Fruit fly (Drosophila melanogaster) whole organism, embryonic: ENCODE measurements around the gene CG17207.

Experiments used
- Atf-2 ChIP-seq: fragments of 200-800 bp; sonication (Bioruptor generic); optimal IDR thresholded peaks from 2 replicates; lab custom pipeline; 2016; ENCODE audit warnings: missing biosample characterization, missing genetic modification characterization
- CG10431 ChIP-seq: fragments of 200-800 bp; sonication (Bioruptor generic); optimal IDR thresholded peaks from 3 replicates; lab custom pipeline; 2018; ENCODE audit warnings: missing biosample characterization, mild to moderate bottlenecking, missing genetic modification characterization
- CG10654 ChIP-seq: fragments of 200-800 bp; sonication (Bioruptor generic); optimal IDR thresholded peaks from 2 replicates; lab custom pipeline; 2016; ENCODE audit warnings: missing biosample characterization, missing genetic modification characterization
- CG1233 ChIP-seq: fragments of 200-800 bp; sonication (Bioruptor generic); optimal IDR thresholded peaks from 4 replicates; lab custom pipeline; 2018; ENCODE audit warnings: missing biosample characterization, mild to moderate bottlenecking, missing genetic modification characterization
- CG13123 ChIP-seq: fragments of 200-800 bp; sonication (Bioruptor generic); optimal IDR thresholded peaks from 2 replicates; lab custom pipeline; 2016; ENCODE audit warnings: missing biosample characterization, missing genetic modification characterization
- CG13287 ChIP-seq: fragments of 200-800 bp; sonication (Bioruptor generic); IDR thresholded peaks from 2 replicates; pipeline ENCODE4 v1.3.6; 2022; ENCODE audit warnings: missing biosample characterization, missing genetic modification characterization; ENCODE audit not compliant: partially characterized antibody
- CG15073 ChIP-seq: fragments of 200-800 bp; sonication (Bioruptor generic); optimal IDR thresholded peaks from 2 replicates; lab custom pipeline; 2016; ENCODE audit warnings: missing biosample characterization, missing genetic modification characterization
- CG15479 ChIP-seq: fragments of 200-800 bp; sonication (Bioruptor generic); optimal IDR thresholded peaks from 3 replicates; lab custom pipeline; 2019; ENCODE audit warnings: missing biosample characterization, mild to moderate bottlenecking, missing genetic modification characterization, moderate library complexity
- CG16815 ChIP-seq: fragments of 200-800 bp; sonication (Bioruptor generic); optimal IDR thresholded peaks from 3 replicates; lab custom pipeline; 2017; ENCODE audit warnings: missing biosample characterization, mild to moderate bottlenecking, missing genetic modification characterization
- CG17359 ChIP-seq: fragments of 200-800 bp; sonication (Bioruptor generic); optimal IDR thresholded peaks from 3 replicates; lab custom pipeline; 2018; ENCODE audit warnings: missing biosample characterization, mild to moderate bottlenecking, missing genetic modification characterization, moderate library complexity
- CG17802 ChIP-seq: fragments of 200-800 bp; sonication (Bioruptor generic); optimal IDR thresholded peaks from 2 replicates; lab custom pipeline; 2018; ENCODE audit warnings: missing biosample characterization, mild to moderate bottlenecking, missing genetic modification characterization, moderate library complexity
- CG32772 ChIP-seq: fragments of 200-800 bp; sonication (Bioruptor generic); IDR thresholded peaks from 2 replicates; pipeline ENCODE4 v1.3.6; 2022; ENCODE audit warnings: missing biosample characterization, missing genetic modification characterization
- CG34376 ChIP-seq: fragments of 200-800 bp; sonication (Bioruptor generic); optimal IDR thresholded peaks from 2 replicates; lab custom pipeline; 2018; ENCODE audit warnings: missing biosample characterization, mild to moderate bottlenecking, missing genetic modification characterization
- CG4617 ChIP-seq: fragments of 200-800 bp; sonication (Bioruptor generic); optimal IDR thresholded peaks from 3 replicates; lab custom pipeline; 2016; ENCODE audit warnings: missing biosample characterization, missing genetic modification characterization, borderline replicate concordance
- CG7786 ChIP-seq: fragments of 200-800 bp; sonication (Bioruptor generic); optimal IDR thresholded peaks from 2 replicates; lab custom pipeline; 2016; ENCODE audit warnings: missing biosample characterization, missing genetic modification characterization
- CG7987 ChIP-seq: fragments of 200-800 bp; sonication (Bioruptor generic); optimal IDR thresholded peaks from 2 replicates; lab custom pipeline; 2018; ENCODE audit warnings: missing biosample characterization, mild to moderate bottlenecking, missing genetic modification characterization, moderate library complexity
- Dfd ChIP-seq, 2 experiments: fragments of >200 bp; optimal IDR thresholded peaks; 2 replicates each; lab custom pipeline; 2017; ENCODE audit warnings: missing biosample characterization in 2 of 2, missing genetic modification characterization in 2 of 2
- Drgx ChIP-seq: fragments of 200-800 bp; sonication (Bioruptor generic); IDR thresholded peaks from 2 replicates; pipeline ENCODE4 v1.3.6; 2022; ENCODE audit warnings: missing biosample characterization, missing genetic modification characterization
- E2f2 ChIP-seq: fragments of 200-800 bp; sonication (Bioruptor generic); IDR thresholded peaks from 2 replicates; pipeline ENCODE4 v1.3.6; 2022; ENCODE audit warnings: missing biosample characterization, missing genetic modification characterization
- Fer3 ChIP-seq: fragments of 200-800 bp; sonication (Bioruptor generic); optimal IDR thresholded peaks from 2 replicates; lab custom pipeline; 2018; ENCODE audit warnings: missing biosample characterization, mild to moderate bottlenecking, missing genetic modification characterization, moderate library complexity
- HHEX ChIP-seq: fragments of 200-800 bp; sonication (Bioruptor generic); optimal IDR thresholded peaks from 3 replicates; lab custom pipeline; 2017; ENCODE audit warnings: missing biosample characterization, mild to moderate bottlenecking, missing genetic modification characterization, missing genetic modification reagents
- HLH4C ChIP-seq: fragments of 200-800 bp; sonication (Bioruptor generic); IDR thresholded peaks from 3 replicates; pipeline ENCODE4 v1.3.6; 2022; ENCODE audit warnings: missing biosample characterization, missing genetic modification characterization; ENCODE audit not compliant: partially characterized antibody
- Hey ChIP-seq: fragments of 200-800 bp; sonication (Bioruptor generic); optimal IDR thresholded peaks from 3 replicates; lab custom pipeline; 2018; ENCODE audit warnings: missing biosample characterization, mild to moderate bottlenecking, missing genetic modification characterization
- Hr3 ChIP-seq: fragments of 200-800 bp; sonication (Bioruptor generic); optimal IDR thresholded peaks from 3 replicates; lab custom pipeline; 2016; ENCODE audit warnings: missing biosample characterization, missing genetic modification characterization
- Hsf ChIP-seq: fragments of 200-800 bp; sonication (Bioruptor generic); optimal IDR thresholded peaks from 3 replicates; lab custom pipeline; 2016; ENCODE audit warnings: missing biosample characterization, missing genetic modification characterization
- Kr ChIP-seq: fragments of 200-800 bp; sonication (Bioruptor generic); optimal IDR thresholded peaks from 2 replicates; lab custom pipeline; 2017; ENCODE audit warnings: missing biosample characterization, mild to moderate bottlenecking, missing genetic modification characterization
- MESR4 ChIP-seq: fragments of 200-800 bp; sonication (Bioruptor generic); optimal IDR thresholded peaks from 2 replicates; lab custom pipeline; 2018; ENCODE audit warnings: missing biosample characterization, mild to moderate bottlenecking, missing genetic modification characterization, moderate library complexity
- Nf-YC ChIP-seq: fragments of 200-800 bp; optimal IDR thresholded peaks from 3 replicates; lab custom pipeline; 2019; ENCODE audit warnings: missing biosample characterization, mild to moderate bottlenecking, missing genetic modification characterization, moderate library complexity
- Poxn ChIP-seq: fragments of 200-800 bp; sonication (Bioruptor generic); IDR thresholded peaks from 2 replicates; pipeline ENCODE4 v1.3.6; 2022; ENCODE audit warnings: missing biosample characterization, missing genetic modification characterization
- Tbp ChIP-seq: fragments of >200 bp; optimal IDR thresholded peaks from 2 replicates; lab custom pipeline; 2018; ENCODE audit warnings: missing biosample characterization, missing genetic modification characterization
- Vsx1 ChIP-seq: fragments of 200-800 bp; sonication (Bioruptor generic); optimal IDR thresholded peaks from 2 replicates; lab custom pipeline; 2017; ENCODE audit warnings: missing biosample characterization, mild to moderate bottlenecking, missing genetic modification characterization, missing genetic modification reagents
- az2 ChIP-seq: fragments of 200-800 bp; sonication (Bioruptor generic); optimal IDR thresholded peaks from 3 replicates; lab custom pipeline; 2016; ENCODE audit warnings: missing biosample characterization, missing genetic modification characterization
- bcd ChIP-seq: fragments of 200-800 bp; sonication (Bioruptor generic); optimal IDR thresholded peaks from 2 replicates; lab custom pipeline; 2017; ENCODE audit warnings: missing biosample characterization, mild to moderate bottlenecking, missing genetic modification characterization
- chm ChIP-seq: fragments of 200-800 bp; sonication (Bioruptor generic); IDR thresholded peaks from 2 replicates; pipeline ENCODE4 v1.3.6; 2022; ENCODE audit warnings: missing biosample characterization, missing genetic modification characterization
- chn ChIP-seq: fragments of 200-800 bp; sonication (Bioruptor generic); optimal IDR thresholded peaks from 2 replicates; lab custom pipeline; 2016; ENCODE audit warnings: missing biosample characterization, missing genetic modification characterization
- esg ChIP-seq: fragments of 200-800 bp; sonication (Bioruptor generic); conservative IDR thresholded peaks from 2 replicates; pipeline ENCODE4 v1.3.6; 2022; ENCODE audit warnings: missing biosample characterization, missing genetic modification characterization
- gro ChIP-seq: fragments of 200-800 bp; sonication (Bioruptor generic); optimal IDR thresholded peaks from 2 replicates; lab custom pipeline; 2016; ENCODE audit warnings: missing biosample characterization, missing genetic modification characterization
- hkb ChIP-seq, 2 experiments: fragments of 200-800 bp in 1 of 2; fragments of >200 bp in 1 of 2; sonication (Bioruptor generic) in 1 of 2; IDR thresholded peaks in 1 of 2; optimal IDR thresholded peaks in 1 of 2; 2 replicates each; pipeline versions ENCODE4 v1.3.6 to Lab custom; 2017 to 2022; ENCODE audit warnings: missing biosample characterization in 1 of 2, missing genetic modification characterization in 1 of 2
- ind ChIP-seq: fragments of 200-800 bp; sonication (Bioruptor generic); optimal IDR thresholded peaks from 3 replicates; lab custom pipeline; 2016; ENCODE audit warnings: missing biosample characterization, missing genetic modification characterization
- nerfin-1 ChIP-seq: fragments of 200-800 bp; sonication (Bioruptor generic); optimal IDR thresholded peaks from 3 replicates; lab custom pipeline; 2019; ENCODE audit warnings: missing biosample characterization, mild to moderate bottlenecking, missing genetic modification characterization, moderate library complexity
- nom ChIP-seq: fragments of 200-800 bp; sonication (Bioruptor generic); optimal IDR thresholded peaks from 2 replicates; lab custom pipeline; 2017; ENCODE audit warnings: missing biosample characterization, missing genetic modification characterization, mild to moderate bottlenecking, moderate library complexity, missing genetic modification reagents
- prd ChIP-seq, 3 experiments: fragments of >200 bp in 2 of 3; fragments of 200-800 bp in 1 of 3; sonication (Bioruptor generic) in 1 of 3; optimal IDR thresholded peaks in 2 of 3; IDR thresholded peaks in 1 of 3; 2 replicates in 2 of 3; 3 replicates in 1 of 3; pipeline versions ENCODE4 v1.3.6 to Lab custom; 2017 to 2022; ENCODE audit warnings: missing biosample characterization in 1 of 3, missing genetic modification characterization in 1 of 3
- salm ChIP-seq: fragments of 200-800 bp; sonication (Bioruptor generic); optimal IDR thresholded peaks from 2 replicates; lab custom pipeline; 2018; ENCODE audit warnings: missing biosample characterization, mild to moderate bottlenecking, missing genetic modification characterization
- seq ChIP-seq: fragments of 200-800 bp; sonication (Bioruptor generic); IDR thresholded peaks from 2 replicates; pipeline ENCODE4 v1.3.6; 2022; ENCODE audit warnings: missing biosample characterization, missing genetic modification characterization
- tgo ChIP-seq: fragments of 200-800 bp; sonication (Bioruptor generic); IDR thresholded peaks from 3 replicates; pipeline ENCODE4 v1.3.6; 2022; ENCODE audit warnings: missing biosample characterization, missing genetic modification characterization
- vfl ChIP-seq: fragments of 200-800 bp; sonication (Bioruptor generic); optimal IDR thresholded peaks from 2 replicates; lab custom pipeline; 2016; ENCODE audit warnings: missing biosample characterization, missing genetic modification characterization
- vvl ChIP-seq: fragments of 200-800 bp; sonication (Bioruptor generic); IDR thresholded peaks from 2 replicates; pipeline ENCODE4 v1.3.6; 2022; ENCODE audit warnings: missing biosample characterization, missing genetic modification characterization
- wek ChIP-seq: fragments of 200-800 bp; sonication (Bioruptor generic); optimal IDR thresholded peaks from 3 replicates; lab custom pipeline; 2018; ENCODE audit warnings: missing biosample characterization, mild to moderate bottlenecking, missing genetic modification characterization, moderate library complexity
- wor ChIP-seq: fragments of 200-800 bp; sonication (Bioruptor generic); IDR thresholded peaks from 2 replicates; pipeline ENCODE4 v1.3.6; 2022; ENCODE audit warnings: missing biosample characterization, missing genetic modification characterization
- zen2 ChIP-seq: fragments of 200-800 bp; sonication (Bioruptor generic); IDR thresholded peaks from 3 replicates; pipeline ENCODE4 v1.3.6; 2022; ENCODE audit warnings: missing biosample characterization, missing genetic modification characterization; ENCODE audit not compliant: partially characterized antibody

The CG17207 gene

DNA sequence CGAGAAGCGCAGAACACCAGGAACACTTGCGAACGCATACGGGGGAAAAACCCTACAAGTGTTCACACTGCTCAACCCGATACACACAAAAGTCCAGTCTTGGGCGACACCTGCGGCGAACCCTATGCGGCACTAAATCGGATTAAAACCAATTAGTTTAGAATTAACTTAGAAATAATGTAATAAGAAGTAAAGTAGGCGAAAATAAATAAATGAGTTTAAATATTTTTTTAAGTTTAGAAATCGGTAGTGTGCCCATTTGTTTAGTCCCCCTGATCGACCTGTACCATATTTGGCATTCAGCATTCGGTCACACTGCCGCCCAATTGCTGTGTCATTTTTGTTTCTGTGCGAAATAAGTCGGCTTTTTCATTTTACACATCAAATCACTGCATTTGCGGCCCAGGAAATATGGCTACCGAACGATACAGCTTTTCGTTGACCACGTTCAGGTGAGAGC lies 7.9 kb downstream of the CG17207 start, which contains the start of gene Prosalpha2 (continued):
- peak; percentile 12 for TF ChIP-seq Hsf (GFP tag; lab: Kevin White, UChicago)
- no peak for TF ChIP-seq ind
- TF ChIP-seq prd (optimal IDR thresholded peaks at IDR 0.05; lab: Kevin White, UChicago): no peak
- no peak for TF ChIP-seq prd (GFP tag; IDR thresholded peaks at IDR 0.05; lab: Robert Waterston, UW)
- TF ChIP-seq salm: no peak
- no peak for TF ChIP-seq CG17359 (tag; lab: Kevin White, UChicago)
- TF ChIP-seq bcd (GFP tag; lab: Kevin White, UChicago): no peak
- TF ChIP-seq CG15073 (GFP tag; lab: Kevin White, UChicago): no peak
- no peak for TF ChIP-seq CG34376 (GFP tag; lab: Kevin White, UChicago)
- TF ChIP-seq CG7987: no peak
- TF ChIP-seq chn (GFP tag; lab: Kevin White, UChicago): peak; percentile 24
- TF ChIP-seq CG13287 (GFP tag; lab: Robert Waterston, UW): no peak; the same call in 1 of the 2 replicates
- peak; percentile 1 for TF ChIP-seq Fer3 (tag; lab: Kevin White, UChicago)
- no peak for TF ChIP-seq chm
- peak; percentile 68 for TF ChIP-seq E2f2 (GFP tag; lab: Robert Waterston, UW)
- no peak for TF ChIP-seq HHEX (GFP tag; lab: Kevin White, UChicago)
- TF ChIP-seq Hr3: no peak
- TF ChIP-seq wor (GFP tag; lab: Robert Waterston, UW): no peak
- TF ChIP-seq esg (GFP tag; lab: Robert Waterston, UW): no peak
- no peak for TF ChIP-seq CG10431
- peak; percentile 66 for TF ChIP-seq MESR4
- TF ChIP-seq Drgx: no peak; the same call in 1 of the 2 replicates
- TF ChIP-seq CG13123 (GFP tag; lab: Kevin White, UChicago): no peak
- TF ChIP-seq Kr (GFP tag; lab: Kevin White, UChicago): no peak
- no peak for TF ChIP-seq Atf-2 (GFP tag; lab: Kevin White, UChicago)
- no peak for TF ChIP-seq zen2 (GFP tag; lab: Robert Waterston, UW)
- no peak for TF ChIP-seq nerfin-1 (tag; lab: Kevin White, UChicago)
- TF ChIP-seq hkb (optimal IDR thresholded peaks at IDR 0.05; lab: Kevin White, UChicago): no peak
- TF ChIP-seq hkb (GFP tag; IDR thresholded peaks at IDR 0.05; lab: Robert Waterston, UW): no peak
- TF ChIP-seq Dfd (GFP tag; optimal IDR thresholded peaks at IDR 0.05; lab: Kevin White, UChicago): no peak
- TF ChIP-seq CG7786: no peak
- no peak for TF ChIP-seq tgo (GFP tag; lab: Robert Waterston, UW)
- TF ChIP-seq CG17802 (tag; lab: Kevin White, UChicago): peak; percentile 64
- TF ChIP-seq CG16815 (GFP tag; lab: Kevin White, UChicago): no peak
- no peak for TF ChIP-seq gro (GFP tag; lab: Kevin White, UChicago)
- no peak for TF ChIP-seq vfl (GFP tag; lab: Kevin White, UChicago)
- TF ChIP-seq CG4617 (GFP tag; lab: Kevin White, UChicago): peak; percentile 57
- no peak for TF ChIP-seq Hey (tag; lab: Kevin White, UChicago)
- no peak for TF ChIP-seq wek (GFP tag; lab: Kevin White, UChicago)
- peak; percentile 30 for TF ChIP-seq Nf-YC (tag; lab: Kevin White, UChicago)
- TF ChIP-seq Tbp (GFP tag; lab: Kevin White, UChicago): no peak
- no peak for TF ChIP-seq Vsx1
- no peak for TF ChIP-seq vvl
- TF ChIP-seq nom: peak; percentile 1
- no peak for TF ChIP-seq CG32772 (GFP tag; lab: Robert Waterston, UW)
- TF ChIP-seq Poxn (GFP tag; lab: Robert Waterston, UW): no peak
- TF ChIP-seq CG10654 (GFP tag; lab: Kevin White, UChicago): no peak
- TF ChIP-seq seq (GFP tag; lab: Robert Waterston, UW): no peak
- TF ChIP-seq CG1233 (GFP tag; lab: Kevin White, UChicago): no peak
- no peak for TF ChIP-seq HLH4C (GFP tag; lab: Robert Waterston, UW)
- TF ChIP-seq az2: no peak
- no peak for TF ChIP-seq CG15479
